Fruit fly (Drosophila melanogaster) whole organism, adult: ENCODE data around the gene noc.

ENCODE experiments used
- CG11617 ChIP-seq: fragments of 200-800 bp; sonication (Bioruptor generic); optimal IDR thresholded peaks from 2 replicates; lab custom pipeline; 2017; ENCODE audit warnings: mild to moderate bottlenecking, missing biosample characterization, missing genetic modification reagents, missing genetic modification characterization
- CG12768 ChIP-seq: fragments of 200-800 bp; sonication (Bioruptor generic); optimal IDR thresholded peaks from 2 replicates; lab custom pipeline; 2017; ENCODE audit warnings: missing biosample characterization, missing genetic modification characterization, mild to moderate bottlenecking, moderate library complexity, missing genetic modification reagents
- CG1620 ChIP-seq: fragments of 200-800 bp; sonication (Bioruptor generic); optimal IDR thresholded peaks from 2 replicates; lab custom pipeline; 2016; ENCODE audit warnings: missing biosample characterization, missing genetic modification characterization
- CG5204 ChIP-seq: fragments of 200-800 bp; sonication (Bioruptor generic); optimal IDR thresholded peaks from 2 replicates; lab custom pipeline; 2016; ENCODE audit warnings: missing biosample characterization, missing genetic modification characterization
- Crg-1 ChIP-seq: fragments of 200-800 bp; sonication (Bioruptor generic); optimal IDR thresholded peaks from 2 replicates; lab custom pipeline; 2016; ENCODE audit warnings: missing biosample characterization, missing genetic modification characterization
- Mnt ChIP-seq: fragments of 200-800 bp; sonication (Bioruptor generic); optimal IDR thresholded peaks from 2 replicates; lab custom pipeline; 2016; ENCODE audit warnings: missing biosample characterization, mild to moderate bottlenecking, missing genetic modification characterization
- bab1 ChIP-seq: fragments of 200-800 bp; sonication (Bioruptor generic); optimal IDR thresholded peaks from 3 replicates; lab custom pipeline; 2019; ENCODE audit warnings: missing biosample characterization, mild to moderate bottlenecking, missing genetic modification characterization, moderate library complexity
- cnc ChIP-seq, 2 experiments: fragments of >200 bp; optimal IDR thresholded peaks; 2 replicates each; lab custom pipeline; 2017
- tj ChIP-seq: fragments of 200-800 bp; sonication (Bioruptor generic); optimal IDR thresholded peaks from 3 replicates; lab custom pipeline; 2017; ENCODE audit warnings: missing biosample characterization, mild to moderate bottlenecking, missing genetic modification characterization, moderate library complexity

dm6 chr2L:14491686-14492085 is 1.0 kb downstream of the noc start:
- TF ChIP-seq CG11617 (GFP tag; lab: Kevin White, UChicago) (no peak), CG12768 (GFP tag; lab: Kevin White, UChicago) (no peak), Mnt (GFP tag; lab: Kevin White, UChicago) (no peak), cnc (optimal IDR thresholded peaks at IDR 0.05; lab: Kevin White, UChicago) (no peak), Crg-1 (no peak), CG1620 (GFP tag; lab: Kevin White, UChicago) (no peak), tj (GFP tag; lab: Kevin White, UChicago) (no peak), CG5204 (GFP tag; lab: Kevin White, UChicago) (no peak), bab1 (no peak)
